Worm (Caenorhabditis elegans): ENCODE results near the gene F54F2.7.

The F54F2.7 gene

DNA sequence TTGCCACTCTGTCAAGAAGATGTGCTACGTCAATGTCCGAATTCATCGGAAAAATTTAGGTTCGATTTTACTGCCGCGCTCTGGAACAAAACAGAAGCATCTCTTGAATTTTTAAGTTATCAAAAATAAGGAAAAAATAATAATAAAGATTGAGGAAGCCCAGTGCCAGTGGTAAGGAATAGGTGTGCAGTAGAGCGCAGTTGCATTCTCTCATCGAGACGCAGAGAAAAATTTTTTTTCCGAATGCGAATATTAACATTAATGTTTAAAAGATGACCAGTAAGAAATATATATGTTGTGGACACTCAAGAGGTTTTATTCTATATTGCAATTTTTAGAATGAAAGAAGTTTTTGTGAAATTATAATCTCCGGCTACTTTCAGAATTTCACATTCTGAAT is 40.6 kb upstream of the F54F2.7 start:
- TF ChIP-seq B0035.1 (tag; optimal IDR thresholded peaks at IDR 0.05) = no peak
- TF ChIP-seq ztf-18 (tag; optimal IDR thresholded peaks at IDR 0.05) = peak; percentile 38
- no peak for TF ChIP-seq ceh-58 (GFP tag; IDR thresholded peaks at IDR 0.05)
- TF ChIP-seq hlh-26 (GFP tag; conservative IDR thresholded peaks at IDR 0.05) = no peak
- no peak for TF ChIP-seq let-526 (GFP tag; IDR thresholded peaks at IDR 0.05)
- TF ChIP-seq C17E4.6 (GFP tag; IDR thresholded peaks at IDR 0.05) = no peak
- peak; percentile 37 for TF ChIP-seq attf-5 (GFP tag; optimal IDR thresholded peaks at IDR 0.05)
- TF ChIP-seq mcd-1 (GFP tag; IDR thresholded peaks at IDR 0.05) = peak; percentile 89
- no peak for TF ChIP-seq mes-4 (tag; optimal IDR thresholded peaks at IDR 0.05)
- no peak for TF ChIP-seq lir-1 (GFP tag; conservative IDR thresholded peaks at IDR 0.05)
- TF ChIP-seq hmg-1.2 (GFP tag; IDR thresholded peaks at IDR 0.05) = peak; percentile 30; the same call in 1 of the 2 replicates
- TF ChIP-seq zim-3 (tag; optimal IDR thresholded peaks at IDR 0.05) = no peak
- no peak for TF ChIP-seq sea-2 (GFP tag; IDR thresholded peaks at IDR 0.05)
- no peak for TF ChIP-seq nfya-2 (GFP tag; IDR thresholded peaks at IDR 0.05)
- peak; percentile 30; the same call in 1 of the 2 replicates for TF ChIP-seq madf-6 (GFP tag; IDR thresholded peaks at IDR 0.05)
- TF ChIP-seq F33H1.4 (GFP tag; IDR thresholded peaks at IDR 0.05) = no peak
- no peak for TF ChIP-seq lag-1 (GFP tag; IDR thresholded peaks at IDR 0.05)
- no peak for TF ChIP-seq zfh-2 (GFP tag; conservative IDR thresholded peaks at IDR 0.05)
- TF ChIP-seq ztf-22 (GFP tag; optimal IDR thresholded peaks at IDR 0.05) = no peak
- TF ChIP-seq nhr-120 (GFP tag; IDR thresholded peaks at IDR 0.05) = no peak
- TF ChIP-seq dox-1 (GFP tag; IDR thresholded peaks at IDR 0.05) = no peak
- TF ChIP-seq hmg-20 (GFP tag; IDR thresholded peaks at IDR 0.05) = no peak
- TF ChIP-seq snpc-4 (GFP tag; optimal IDR thresholded peaks at IDR 0.05) = no peak
- TF ChIP-seq snpc-4 (tag; optimal IDR thresholded peaks at IDR 0.05) = peak in 1 of 4 experiments; percentile 27

DNA sequence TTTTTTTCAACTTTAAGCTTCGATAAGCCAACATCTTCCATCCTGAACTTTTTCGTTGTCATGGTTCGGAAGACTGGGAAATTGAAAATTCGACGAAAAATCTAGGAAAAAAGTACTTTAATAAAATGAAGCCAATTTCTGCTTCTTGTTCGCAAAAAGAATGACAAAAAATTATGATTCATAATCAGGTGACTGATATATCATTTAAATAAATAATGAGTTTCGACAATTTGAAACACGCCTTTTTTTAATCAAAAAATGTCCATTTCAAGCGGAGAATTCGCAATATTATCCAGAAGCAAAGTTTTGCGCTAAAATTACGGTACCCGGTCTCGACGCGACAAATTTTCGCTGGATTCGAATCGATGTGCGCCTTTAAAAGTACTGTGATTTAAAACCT is 38.0 kb upstream of the F54F2.7 start, which contains the start of gene F44E2.6:
Gene F44E2.6 (minus strand): TSS at position 101 of the 400 bp plus-strand sequence.
- TF ChIP-seq sdz-38 (tag; optimal IDR thresholded peaks at IDR 0.05) (no peak), ztf-28 (GFP tag; IDR thresholded peaks at IDR 0.05) (no peak), akir-1 (GFP tag; optimal IDR thresholded peaks at IDR 0.05) (no peak), snpc-3.4 (tag; optimal IDR thresholded peaks at IDR 0.05) (no peak), sea-2 (GFP tag; IDR thresholded peaks at IDR 0.05) (no peak), madf-6 (GFP tag; IDR thresholded peaks at IDR 0.05) (no peak), tlf-1 (GFP tag; optimal IDR thresholded peaks at IDR 0.05) (no peak), egl-44 (GFP tag; IDR thresholded peaks at IDR 0.05) (no peak), ztf-22 (GFP tag; optimal IDR thresholded peaks at IDR 0.05) (no peak), unc-130 (GFP tag; optimal IDR thresholded peaks at IDR 0.05) (no peak), nfyb-1 (GFP tag; IDR thresholded peaks at IDR 0.05) (no peak), ekl-4 (GFP tag; IDR thresholded peaks at IDR 0.05) (no peak), zim-3 (tag; optimal IDR thresholded peaks at IDR 0.05) (no peak), egrh-3 (GFP tag; IDR thresholded peaks at IDR 0.05) (no peak), zfh-2 (GFP tag; conservative IDR thresholded peaks at IDR 0.05) (no peak), Y56A3A.18 (GFP tag; IDR thresholded peaks at IDR 0.05) (no peak), tbp1 (GFP tag; optimal IDR thresholded peaks at IDR 0.05) (no peak)

DNA sequence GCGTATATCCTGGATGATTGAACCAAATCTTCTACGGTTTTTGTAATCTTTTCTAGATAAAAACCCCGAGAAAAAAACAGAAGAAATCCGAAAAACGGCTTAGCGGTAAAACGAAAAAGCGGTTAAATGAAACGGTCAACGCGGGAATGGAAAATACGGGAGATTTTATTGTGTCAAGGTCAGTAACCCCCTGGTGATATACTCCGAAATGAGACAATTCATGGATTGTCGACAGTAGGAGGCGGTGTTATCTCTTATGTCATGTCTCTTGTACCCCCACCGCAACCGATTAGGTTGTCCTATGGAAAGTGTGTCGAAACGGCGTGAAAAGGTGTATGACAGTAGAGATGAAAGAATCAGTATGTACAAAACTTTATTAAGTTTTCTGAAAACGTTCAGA is 37.0 kb upstream of the F54F2.7 start:
- TF ChIP-seq Y67H2A.10 (GFP tag; conservative IDR thresholded peaks at IDR 0.05) (no peak), efl-1 (GFP tag; optimal IDR thresholded peaks at IDR 0.05) (no peak), T07F8.4 (tag; optimal IDR thresholded peaks at IDR 0.05) (no peak), attf-6 (GFP tag; IDR thresholded peaks at IDR 0.05) (no peak), K11D2.4 (GFP tag; IDR thresholded peaks at IDR 0.05) (no peak), nhr-179 (tag; optimal IDR thresholded peaks at IDR 0.05) (no peak), T26A5.8 (tag; optimal IDR thresholded peaks at IDR 0.05) (no peak), hlh-26 (GFP tag; conservative IDR thresholded peaks at IDR 0.05) (no peak)
